Worm (Caenorhabditis elegans): ENCODE data around the gene C39F7.1.

DNA sequence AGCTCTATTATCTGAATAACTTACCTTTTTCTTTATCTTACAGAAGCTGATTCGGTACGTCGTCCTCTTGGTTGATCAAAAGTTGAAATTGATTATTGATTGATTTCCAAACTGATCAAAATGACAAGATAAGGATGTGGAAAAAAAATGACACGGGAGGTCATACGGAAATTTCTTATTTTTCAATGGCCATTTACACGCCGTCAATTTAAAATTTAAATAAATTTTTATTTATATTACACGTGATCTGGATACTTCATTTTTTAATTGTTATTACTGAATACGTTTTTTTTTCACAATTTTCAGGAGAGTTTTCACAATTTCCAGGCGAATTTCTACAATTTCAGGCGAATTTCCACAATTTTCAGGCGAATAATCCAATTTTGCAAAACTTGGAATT lies 15.8 kb downstream of the C39F7.1 start, which contains the start of gene Y75B7B.2:
- TF ChIP-seq flt-1 (GFP tag; IDR thresholded peaks at IDR 0.05) (no peak), ama-1 (optimal IDR thresholded peaks at IDR 0.05) (no peak), tra-4 (tag; optimal IDR thresholded peaks at IDR 0.05) (no peak), hnd-1 (tag; optimal IDR thresholded peaks at IDR 0.05) (no peak), ceh-36 (tag; optimal IDR thresholded peaks at IDR 0.05) (no peak)

Measured in whole organism, early embryonic.